Worm (Caenorhabditis elegans) whole organism, L3 larva: Measurements from ENCODE around the gene Y52E8A.6.

Source experiments
- egl-27 ChIP-seq: sonication (generic microtip); optimal IDR thresholded peaks from 4 replicates; lab custom pipeline; 2017; ENCODE audit warnings: missing biosample characterization, missing genetic modification reagents, missing genetic modification characterization
- mdl-1 ChIP-seq: fragments of 150-350 bp; optimal IDR thresholded peaks from 2 replicates; lab custom pipeline; 2014; ENCODE audit warnings: missing biosample characterization, missing genetic modification characterization
- nhr-11 ChIP-seq: fragments of 150-350 bp; optimal IDR thresholded peaks from 2 replicates; lab custom pipeline; 2014; ENCODE audit warnings: missing biosample characterization, missing genetic modification characterization
- nhr-12 ChIP-seq: fragments of 150-350 bp; optimal IDR thresholded peaks from 2 replicates; lab custom pipeline; 2014; ENCODE audit warnings: missing biosample characterization, missing genetic modification characterization
- nhr-25 ChIP-seq: sonication (generic microtip); optimal IDR thresholded peaks from 2 replicates; lab custom pipeline; 2017; ENCODE audit warnings: missing biosample characterization, missing genetic modification characterization
- tbx-2 ChIP-seq: sonication (generic microtip); optimal IDR thresholded peaks from 2 replicates; lab custom pipeline; 2016; ENCODE audit warnings: mild to moderate bottlenecking, missing genetic modification characterization, missing compliant biosample characterization
- unc-62 ChIP-seq: fragments of 150-350 bp; sonication (generic microtip); optimal IDR thresholded peaks from 4 replicates; lab custom pipeline; 2014; ENCODE audit warnings: missing biosample characterization, missing genetic modification reagents, missing genetic modification characterization

- TF ChIP-seq nhr-11 (tag; lab: Kevin White, UChicago) (no peak), unc-62 (no peak), nhr-12 (tag; lab: Kevin White, UChicago) (no peak), egl-27 (tag; lab: Kevin White, UChicago) (no peak), tbx-2 (tag; lab: Kevin White, UChicago) (no peak), mdl-1 (no peak), nhr-25 (tag; lab: Kevin White, UChicago) (no peak)
Observed at ce11 chrII:4288572-4288971, 31.2 kb downstream of the Y52E8A.6 start.
